Worm (Caenorhabditis elegans) whole organism, early embryonic: ENCODE measurements around the gene F49H12.4.

ENCODE experiments used
- B0310.2 ChIP-seq: sonication (generic microtip); optimal IDR thresholded peaks from 2 replicates; lab custom pipeline; 2016; ENCODE audit warnings: mild to moderate bottlenecking, missing genetic modification characterization, missing compliant biosample characterization
- ama-1 ChIP-seq: fragments of 150-350 bp; optimal IDR thresholded peaks from 2 replicates; lab custom pipeline; 2014
- hmg-4 ChIP-seq: fragments of 200-800 bp; sonication (Bioruptor generic); optimal IDR thresholded peaks from 2 replicates; lab custom pipeline; 2018; ENCODE audit warnings: mild to moderate bottlenecking, missing genetic modification characterization, missing compliant biosample characterization
- pes-1 ChIP-seq: fragments of 200-800 bp; sonication (Bioruptor generic); IDR thresholded peaks from 2 replicates; pipeline ENCODE4 v1.3.6; 2022; ENCODE audit warnings: missing genetic modification reagents, missing genetic modification characterization, missing compliant biosample characterization
- sea-1 ChIP-seq: fragments of 200-800 bp; sonication (Bioruptor generic); conservative IDR thresholded peaks from 2 replicates; pipeline ENCODE4 v1.3.6; 2022; ENCODE audit warnings: missing genetic modification characterization, missing compliant biosample characterization
- tbx-11 ChIP-seq: fragments of 200-800 bp; sonication (Bioruptor generic); IDR thresholded peaks from 2 replicates; pipeline ENCODE4 v1.3.6; 2022; ENCODE audit warnings: missing genetic modification characterization, missing compliant biosample characterization
- tbx-37 ChIP-seq: fragments of 200-800 bp; sonication (Bioruptor generic); conservative IDR thresholded peaks from 2 replicates; pipeline ENCODE4 v1.3.6; 2022; ENCODE audit warnings: missing genetic modification reagents, missing genetic modification characterization, missing compliant biosample characterization
- tra-4 ChIP-seq: sonication (generic microtip); optimal IDR thresholded peaks from 2 replicates; lab custom pipeline; 2017; ENCODE audit warnings: missing genetic modification characterization, missing compliant biosample characterization

- TF ChIP-seq sea-1 (GFP tag; lab: Robert Waterston, UW), result no peak
- TF ChIP-seq B0310.2 (tag; lab: Kevin White, UChicago), result no peak
- TF ChIP-seq tbx-37 (GFP tag; lab: Robert Waterston, UW), result no peak
- TF ChIP-seq ama-1 (lab: Kevin White, UChicago), result no peak
- TF ChIP-seq tbx-11, result no peak
- no peak for TF ChIP-seq pes-1 (GFP tag; lab: Robert Waterston, UW)
- no peak for TF ChIP-seq hmg-4 (GFP tag; lab: Kevin White, UChicago)
- TF ChIP-seq tra-4 (tag; lab: Kevin White, UChicago), result no peak
These were observed 32.3 kb upstream of the F49H12.4 start for ce11 chrX:2047208-2047946.
